Fruit fly (Drosophila melanogaster): ENCODE results near the gene Dnaaf4.
A peak's percentile ranks its signal among the peaks of the same experiment; 100 is the strongest.

Gene Dnaaf4

DNA sequence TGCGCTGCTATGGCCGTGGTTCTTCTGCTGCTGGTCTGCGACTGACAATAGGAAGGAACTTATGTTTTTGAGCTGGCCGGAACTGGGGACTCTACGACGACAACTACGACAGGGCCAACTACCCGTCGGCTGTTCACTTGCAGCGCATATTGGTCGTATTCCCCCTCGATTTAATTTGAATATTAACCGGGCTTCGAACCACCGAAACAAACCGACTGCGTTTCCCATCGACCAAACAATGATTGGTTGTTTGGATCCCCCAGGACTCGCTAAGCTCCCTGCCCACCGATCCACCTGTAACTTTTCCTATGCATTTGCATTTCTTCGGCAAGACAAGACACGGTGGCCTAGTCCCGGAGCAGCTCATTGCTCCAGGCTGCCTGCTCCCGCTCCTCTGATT, at the start of gene Dnaaf4:
Gene Dnaaf4, minus strand, starts transcription at position 101 of the 400 bp plus-strand sequence.
- TF ChIP-seq CG3919 (GFP tag; optimal IDR thresholded peaks at IDR 0.05) (no peak), Hr39 (GFP tag; optimal IDR thresholded peaks at IDR 0.05) (no peak), dac (GFP tag; optimal IDR thresholded peaks at IDR 0.05) (no peak), eg (GFP tag; IDR thresholded peaks at IDR 0.05) (no peak), acj6 (GFP tag; optimal IDR thresholded peaks at IDR 0.05) (no peak), topi (GFP tag; optimal IDR thresholded peaks at IDR 0.05) (no peak), ss (GFP tag; optimal IDR thresholded peaks at IDR 0.05) (no peak), Blimp-1 (GFP tag; optimal IDR thresholded peaks at IDR 0.05) (no peak), net (GFP tag; optimal IDR thresholded peaks at IDR 0.05) (no peak), CG11762 (GFP tag; optimal IDR thresholded peaks at IDR 0.05; ENCODE audit: insufficient read depth) (no peak), cyc (GFP tag; optimal IDR thresholded peaks at IDR 0.05) (no peak), CG6163 (GFP tag; IDR thresholded peaks at IDR 0.05) (no peak), Hr4 (GFP tag; optimal IDR thresholded peaks at IDR 0.05) (no peak), Sox15 (GFP tag; optimal IDR thresholded peaks at IDR 0.05) (no peak), OdsH (GFP tag; optimal IDR thresholded peaks at IDR 0.05) (no peak)

dm6 chr2L:11170549-11170948, 49.0 kb upstream of the Dnaaf4 start:
- TF ChIP-seq Blimp-1 (GFP tag; optimal IDR thresholded peaks at IDR 0.05) (no peak), eg (GFP tag; IDR thresholded peaks at IDR 0.05) (0 out of 3 replicates have a peak, but pooled peaks have one; percentile 18)

dm6 chr2L:11169904-11170303, 48.4 kb upstream of the Dnaaf4 start:
- TF ChIP-seq CG6808 (GFP tag; optimal IDR thresholded peaks at IDR 0.05) (no peak), CG8319 (GFP tag; optimal IDR thresholded peaks at IDR 0.05) (no peak), topi (GFP tag; optimal IDR thresholded peaks at IDR 0.05) (no peak), CG4318 (GFP tag; optimal IDR thresholded peaks at IDR 0.05) (no peak), spab (GFP tag; optimal IDR thresholded peaks at IDR 0.05) (no peak), Eip93F (GFP tag; optimal IDR thresholded peaks at IDR 0.05) (no peak), CG10669 (GFP tag; optimal IDR thresholded peaks at IDR 0.05) (no peak), eg (GFP tag; IDR thresholded peaks at IDR 0.05) (no peak), Eip75B (GFP tag; optimal IDR thresholded peaks at IDR 0.05) (no peak), Sox102F (GFP tag; optimal IDR thresholded peaks at IDR 0.05) (no peak), CG34406 (GFP tag; optimal IDR thresholded peaks at IDR 0.05) (no peak), CG16779 (tag; optimal IDR thresholded peaks at IDR 0.05) (no peak), Blimp-1 (GFP tag; optimal IDR thresholded peaks at IDR 0.05) (no peak), CG11762 (GFP tag; optimal IDR thresholded peaks at IDR 0.05; ENCODE audit: insufficient read depth) (no peak), dac (GFP tag; optimal IDR thresholded peaks at IDR 0.05) (no peak), Eip78C (GFP tag) (peak; percentile 32), Hr4 (GFP tag; optimal IDR thresholded peaks at IDR 0.05) (peak; percentile 9), CG3032 (tag; optimal IDR thresholded peaks at IDR 0.05) (no peak), Sox14 (GFP tag; optimal IDR thresholded peaks at IDR 0.05) (no peak), achi (GFP tag; optimal IDR thresholded peaks at IDR 0.05) (no peak), CG6854 (GFP tag; optimal IDR thresholded peaks at IDR 0.05) (no peak), svp (GFP tag) (peak; percentile 12), ss (GFP tag; optimal IDR thresholded peaks at IDR 0.05) (no peak), Met (GFP tag; optimal IDR thresholded peaks at IDR 0.05) (no peak), fd85E (GFP tag; optimal IDR thresholded peaks at IDR 0.05) (no peak), fd59A (GFP tag; optimal IDR thresholded peaks at IDR 0.05) (no peak), CG31627 (GFP tag; optimal IDR thresholded peaks at IDR 0.05) (no peak)

dm6 chr2L:11168684-11169549, 47.4 kb upstream of the Dnaaf4 start:
- no peak for TF ChIP-seq CG3032 (tag; optimal IDR thresholded peaks at IDR 0.05)
- peak; percentile 23 for TF ChIP-seq svp (GFP tag)
- TF ChIP-seq eg (GFP tag; IDR thresholded peaks at IDR 0.05) = 0 out of 3 replicates have a peak, but pooled peaks have one; percentile 9
- no peak for TF ChIP-seq Lpt (GFP tag; optimal IDR thresholded peaks at IDR 0.05)
- TF ChIP-seq achi (GFP tag; optimal IDR thresholded peaks at IDR 0.05) = peak; percentile 1

Measured in whole organism, prepupa.